Fruit fly (Drosophila melanogaster) whole organism, wandering third instar larva: ENCODE results near the gene ATPsynO.
A peak's percentile ranks its signal among the peaks of the same experiment; 100 is the strongest.

Experiments used
- Abd-B ChIP-seq: fragments of >200 bp; optimal IDR thresholded peaks from 2 replicates; lab custom pipeline; 2017; ENCODE audit warnings: missing biosample characterization, missing genetic modification characterization
- CG32264 ChIP-seq: fragments of 200-800 bp; sonication (Bioruptor generic); optimal IDR thresholded peaks from 2 replicates; lab custom pipeline; 2016; ENCODE audit warnings: missing biosample characterization, missing genetic modification characterization
- CrebA ChIP-seq: fragments of 200-800 bp; sonication (Bioruptor generic); optimal IDR thresholded peaks from 2 replicates; lab custom pipeline; 2016; ENCODE audit warnings: missing biosample characterization, mild to moderate bottlenecking, missing genetic modification characterization, borderline replicate concordance
- Dfd ChIP-seq: fragments of >200 bp; optimal IDR thresholded peaks from 2 replicates; lab custom pipeline; 2017; ENCODE audit warnings: missing biosample characterization, missing genetic modification characterization
- Dif ChIP-seq: fragments of 200-275, 200-300 bp; sonication (Bioruptor generic); optimal IDR thresholded peaks from 2 replicates; lab custom pipeline; 2018; ENCODE audit warnings: missing biosample characterization, missing genetic modification characterization; ENCODE audit not compliant: partially characterized antibody
- GATAd ChIP-seq: sonication (Bioruptor generic); optimal IDR thresholded peaks from 2 replicates; lab custom pipeline; 2016; ENCODE audit warnings: missing biosample characterization, missing genetic modification characterization
- HLH106 ChIP-seq: fragments of 200-800 bp; optimal IDR thresholded peaks from 3 replicates; lab custom pipeline; 2019; ENCODE audit warnings: missing biosample characterization, mild to moderate bottlenecking, missing genetic modification characterization, moderate library complexity
- Hnf4 ChIP-seq: fragments of 200-800 bp; sonication (Bioruptor generic); optimal IDR thresholded peaks from 2 replicates; lab custom pipeline; 2016; ENCODE audit warnings: missing biosample characterization, mild to moderate bottlenecking, missing genetic modification characterization
- Hr78 ChIP-seq: fragments of >200 bp; optimal IDR thresholded peaks from 2 replicates; lab custom pipeline; 2017; ENCODE audit warnings: missing biosample characterization, missing genetic modification characterization
- Hr83 ChIP-seq: fragments of 200-300 bp; sonication (Bioruptor generic); optimal IDR thresholded peaks from 2 replicates; lab custom pipeline; 2016; ENCODE audit warnings: missing biosample characterization, mild to moderate bottlenecking, missing genetic modification characterization, moderate library complexity; ENCODE audit not compliant: poor library complexity, severe bottlenecking
- Jra ChIP-seq: sonication (Bioruptor generic); optimal IDR thresholded peaks from 2 replicates; lab custom pipeline; 2016; ENCODE audit warnings: missing biosample characterization, missing genetic modification characterization
- Mio ChIP-seq: sonication (Bioruptor generic); optimal IDR thresholded peaks from 2 replicates; lab custom pipeline; 2016; ENCODE audit warnings: missing biosample characterization, missing genetic modification characterization
- Myc ChIP-seq: fragments of >200 bp; optimal IDR thresholded peaks from 2 replicates; lab custom pipeline; 2017
- N ChIP-seq: fragments of >200 bp; optimal IDR thresholded peaks from 2 replicates; lab custom pipeline; 2018; ENCODE audit warnings: missing biosample characterization, missing external identifiers, missing genetic modification characterization
- OdsH ChIP-seq: fragments of 200-800 bp; sonication (Bioruptor generic); optimal IDR thresholded peaks from 2 replicates; lab custom pipeline; 2016; ENCODE audit warnings: missing biosample characterization, mild to moderate bottlenecking, missing genetic modification characterization
- Rel ChIP-seq, 2 experiments: fragments of 200-800 bp; sonication (Bioruptor generic) in 1 of 2; optimal IDR thresholded peaks; 2 replicates in 1 of 2; 3 replicates in 1 of 2; lab custom pipeline; 2016 to 2019; ENCODE audit warnings: mild to moderate bottlenecking in 2 of 2, missing biosample characterization in 2 of 2, missing genetic modification characterization in 2 of 2, moderate library complexity in 1 of 2
- Sp1 ChIP-seq: fragments of 200-800 bp; sonication (Bioruptor generic); optimal IDR thresholded peaks from 3 replicates; lab custom pipeline; 2019; ENCODE audit warnings: missing biosample characterization, mild to moderate bottlenecking, missing genetic modification characterization, moderate library complexity
- Vsx2 ChIP-seq: fragments of 200-300, 225-300 bp; sonication (Bioruptor generic); optimal IDR thresholded peaks from 2 replicates; lab custom pipeline; 2018; ENCODE audit warnings: missing biosample characterization, missing genetic modification characterization; ENCODE audit not compliant: partially characterized antibody
- br ChIP-seq: fragments of 200-800 bp; sonication (Bioruptor generic); optimal IDR thresholded peaks from 2 replicates; lab custom pipeline; 2016; ENCODE audit warnings: missing biosample characterization, missing genetic modification characterization
- brk ChIP-seq: fragments of 200-800 bp; sonication (Bioruptor generic); optimal IDR thresholded peaks from 2 replicates; lab custom pipeline; 2016; ENCODE audit warnings: missing biosample characterization, mild to moderate bottlenecking, missing genetic modification characterization
- dl ChIP-seq, 2 experiments: fragments of 175-275, 200-275 bp in 1 of 2; fragments of 200-275 bp in 1 of 2; sonication (Bioruptor generic); optimal IDR thresholded peaks; lab custom pipeline; 2018; ENCODE audit warnings: mild to moderate bottlenecking in 2 of 2, missing biosample characterization in 2 of 2, missing genetic modification characterization in 2 of 2, moderate library complexity in 2 of 2; ENCODE audit not compliant: partially characterized antibody in 2 of 2, insufficient read depth in 1 of 2
- dsf ChIP-seq: sonication (Bioruptor generic); optimal IDR thresholded peaks from 2 replicates; lab custom pipeline; 2016; ENCODE audit warnings: missing biosample characterization, missing genetic modification characterization, borderline replicate concordance
- ey ChIP-seq: fragments of 200-800 bp; sonication (Bioruptor generic); optimal IDR thresholded peaks from 2 replicates; lab custom pipeline; 2016; ENCODE audit warnings: missing biosample characterization, missing genetic modification characterization
- foxo ChIP-seq, 2 experiments: fragments of 200-800 bp; sonication (Bioruptor generic); optimal IDR thresholded peaks; 2 replicates in 1 of 2; 3 replicates in 1 of 2; lab custom pipeline; 2016 to 2017; ENCODE audit warnings: missing biosample characterization in 2 of 2, missing genetic modification characterization in 2 of 2
- fru ChIP-seq: fragments of 200-800 bp; sonication (Bioruptor generic); optimal IDR thresholded peaks from 3 replicates; lab custom pipeline; 2016; ENCODE audit warnings: missing biosample characterization, mild to moderate bottlenecking, missing genetic modification characterization
- h ChIP-seq: fragments of 200-800 bp; sonication (Bioruptor generic); optimal IDR thresholded peaks from 3 replicates; lab custom pipeline; 2016; ENCODE audit warnings: missing biosample characterization, mild to moderate bottlenecking, missing genetic modification characterization
- lola ChIP-seq: fragments of >200 bp; optimal IDR thresholded peaks from 2 replicates; lab custom pipeline; 2017; ENCODE audit warnings: missing biosample characterization, missing genetic modification characterization
- pan ChIP-seq: fragments of >200 bp; optimal IDR thresholded peaks from 2 replicates; lab custom pipeline; 2017
- psq ChIP-seq: fragments of 200-800 bp; sonication (Bioruptor generic); optimal IDR thresholded peaks from 3 replicates; lab custom pipeline; 2017; ENCODE audit warnings: missing biosample characterization, mild to moderate bottlenecking, missing genetic modification characterization, moderate library complexity
- rgr ChIP-seq: fragments of 200-800 bp; sonication (Bioruptor generic); optimal IDR thresholded peaks from 3 replicates; lab custom pipeline; 2016; ENCODE audit warnings: missing biosample characterization, mild to moderate bottlenecking, missing genetic modification characterization
- sv ChIP-seq: fragments of 200-800 bp; sonication (Bioruptor generic); optimal IDR thresholded peaks from 3 replicates; lab custom pipeline; 2016; ENCODE audit warnings: missing biosample characterization, missing genetic modification characterization
- tai ChIP-seq: sonication (Bioruptor generic); optimal IDR thresholded peaks from 2 replicates; lab custom pipeline; 2016; ENCODE audit warnings: missing biosample characterization, missing genetic modification characterization
- usp ChIP-seq: fragments of >200 bp; optimal IDR thresholded peaks from 2 replicates; lab custom pipeline; 2017; ENCODE audit warnings: missing biosample characterization, missing genetic modification characterization
- woc ChIP-seq: sonication (Bioruptor generic); optimal IDR thresholded peaks from 2 replicates; lab custom pipeline; 2016; ENCODE audit warnings: missing biosample characterization, mild to moderate bottlenecking, missing genetic modification characterization

Gene ATPsynO

dm6 chr3R:15286693-15287041, 21.3 kb downstream of the ATPsynO start:
- peak; percentile 12 for TF ChIP-seq h (GFP tag; lab: Kevin White, UChicago)
- peak; percentile 55 for TF ChIP-seq Vsx2 (GFP tag; lab: Kevin White, UChicago)
- no peak for TF ChIP-seq brk (GFP tag; lab: Kevin White, UChicago)
- peak; percentile 39 to 74 for TF ChIP-seq dl (GFP tag; optimal IDR thresholded peaks at IDR 0.05; lab: Kevin White, UChicago; ENCODE audit: insufficient read depth in 1 of 2, partially characterized antibody in 2 of 2)
- peak; percentile 68 for TF ChIP-seq Dif (GFP tag; lab: Kevin White, UChicago)

dm6 chr3R:15287763-15288162, 22.4 kb downstream of the ATPsynO start:
- TF ChIP-seq h (GFP tag; lab: Kevin White, UChicago), result peak; percentile 5
- TF ChIP-seq HLH106 (tag; lab: Kevin White, UChicago), result peak; percentile 30
- peak in 1 of 2 experiments; percentile 14 for TF ChIP-seq foxo (GFP tag; optimal IDR thresholded peaks at IDR 0.05; lab: Kevin White, UChicago)
- TF ChIP-seq N (GFP tag; lab: Kevin White, UChicago), result no peak
- TF ChIP-seq Abd-B (GFP tag; lab: Kevin White, UChicago), result no peak
- TF ChIP-seq br (GFP tag; lab: Kevin White, UChicago), result no peak
- no peak for TF ChIP-seq Rel (GFP tag; optimal IDR thresholded peaks at IDR 0.05; lab: Kevin White, UChicago)
- TF ChIP-seq Rel (tag; optimal IDR thresholded peaks at IDR 0.05; lab: Kevin White, UChicago), result peak; percentile 39
- no peak for TF ChIP-seq tai (GFP tag; lab: Kevin White, UChicago)
- TF ChIP-seq Hr78 (GFP tag; lab: Kevin White, UChicago), result no peak
- TF ChIP-seq Myc, result peak; percentile 73
- peak; percentile 68 to 71 for TF ChIP-seq dl (GFP tag; optimal IDR thresholded peaks at IDR 0.05; lab: Kevin White, UChicago; ENCODE audit: insufficient read depth in 1 of 2, partially characterized antibody in 2 of 2)
- TF ChIP-seq Jra (GFP tag; lab: Kevin White, UChicago), result no peak
- TF ChIP-seq Vsx2 (GFP tag; lab: Kevin White, UChicago), result peak; percentile 76
- TF ChIP-seq Dif (GFP tag; lab: Kevin White, UChicago), result peak; percentile 86
- TF ChIP-seq dsf (GFP tag; lab: Kevin White, UChicago), result no peak
- peak; percentile 36 for TF ChIP-seq rgr (GFP tag; lab: Kevin White, UChicago)
- no peak for TF ChIP-seq Hnf4 (GFP tag; lab: Kevin White, UChicago)

- TF ChIP-seq N (GFP tag; lab: Kevin White, UChicago), result no peak
- TF ChIP-seq CrebA, result no peak
- TF ChIP-seq lola, result no peak
- no peak for TF ChIP-seq CG32264 (GFP tag; lab: Kevin White, UChicago)
- no peak for TF ChIP-seq Myc
- TF ChIP-seq Hnf4 (GFP tag; lab: Kevin White, UChicago), result no peak
- TF ChIP-seq Mio (GFP tag; lab: Kevin White, UChicago), result no peak
- no peak for TF ChIP-seq Dif (GFP tag; lab: Kevin White, UChicago)
- no peak for TF ChIP-seq brk (GFP tag; lab: Kevin White, UChicago)
- TF ChIP-seq fru (GFP tag; lab: Kevin White, UChicago), result no peak
- TF ChIP-seq dsf (GFP tag; lab: Kevin White, UChicago), result no peak
- TF ChIP-seq sv (GFP tag; lab: Kevin White, UChicago), result no peak
- no peak for TF ChIP-seq OdsH (GFP tag; lab: Kevin White, UChicago)
- no peak for TF ChIP-seq woc
- TF ChIP-seq rgr (GFP tag; lab: Kevin White, UChicago), result no peak
- no peak for TF ChIP-seq usp (GFP tag; lab: Kevin White, UChicago)
Measured at dm6 chr3R:15288802-15289201, 23.4 kb downstream of the ATPsynO start.

dm6 chr3R:15289828-15290641, 24.6 kb downstream of the ATPsynO start:
- TF ChIP-seq usp (GFP tag; lab: Kevin White, UChicago) (no peak), CrebA (no peak), N (GFP tag; lab: Kevin White, UChicago) (no peak), brk (GFP tag; lab: Kevin White, UChicago) (no peak), Abd-B (GFP tag; lab: Kevin White, UChicago) (no peak)
- TF ChIP-seq, all 38 proteins: peak for 0

dm6 chr3R:15290642-15291118, 25.3 kb downstream of the ATPsynO start, which contains the start of gene CG45218:
Gene CG45218 (minus strand): TSS chr3R:15290799.
- TF ChIP-seq foxo (GFP tag; optimal IDR thresholded peaks at IDR 0.05; lab: Kevin White, UChicago) (peak in 1 of 2 experiments; percentile 23), CG32264 (GFP tag; lab: Kevin White, UChicago) (no peak), dl (GFP tag; optimal IDR thresholded peaks at IDR 0.05; lab: Kevin White, UChicago; ENCODE audit: insufficient read depth in 1 of 2, partially characterized antibody in 2 of 2) (peak in 1 of 2 experiments; percentile 7), Hr83 (GFP tag; lab: Kevin White, UChicago) (peak; percentile 78), GATAd (GFP tag; lab: Kevin White, UChicago) (no peak), dsf (GFP tag; lab: Kevin White, UChicago) (no peak), usp (GFP tag; lab: Kevin White, UChicago) (no peak), brk (GFP tag; lab: Kevin White, UChicago) (no peak), HLH106 (tag; lab: Kevin White, UChicago) (no peak), Vsx2 (GFP tag; lab: Kevin White, UChicago) (peak; percentile 21), ey (no peak), pan (lab: Kevin White, UChicago) (no peak), br (GFP tag; lab: Kevin White, UChicago) (peak; percentile 46), Sp1 (GFP tag; lab: Kevin White, UChicago) (no peak), woc (no peak), Jra (GFP tag; lab: Kevin White, UChicago) (peak; percentile 55), tai (GFP tag; lab: Kevin White, UChicago) (no peak), Dfd (GFP tag; lab: Kevin White, UChicago) (no peak), Hr78 (GFP tag; lab: Kevin White, UChicago) (no peak), lola (no peak), Abd-B (GFP tag; lab: Kevin White, UChicago) (no peak), Myc (no peak), psq (GFP tag; lab: Kevin White, UChicago) (no peak), fru (GFP tag; lab: Kevin White, UChicago) (no peak)
